Worm (Caenorhabditis elegans) whole organism, L1 larva: ENCODE results near the gene F28H6.8.

Experiments used
- ceh-63 ChIP-seq: fragments of 200-800 bp; sonication (Bioruptor generic); optimal IDR thresholded peaks from 2 replicates; lab custom pipeline; 2018; ENCODE audit warnings: mild to moderate bottlenecking, missing genetic modification characterization, missing compliant biosample characterization
- ceh-88 ChIP-seq: fragments of 200-800 bp; sonication (Bioruptor generic); IDR thresholded peaks from 2 replicates; pipeline ENCODE4 v1.3.6; 2022; ENCODE audit warnings: missing genetic modification characterization, missing compliant biosample characterization
- fkh-4 ChIP-seq: sonication (generic microtip); optimal IDR thresholded peaks from 2 replicates; lab custom pipeline; 2016; ENCODE audit warnings: missing compliant biosample characterization, missing genetic modification characterization, borderline replicate concordance
- lin-13 ChIP-seq: fragments of 150-350 bp; optimal IDR thresholded peaks from 2 replicates; lab custom pipeline; 2014; ENCODE audit warnings: missing biosample characterization, missing genetic modification reagents, missing genetic modification characterization
- mdl-1 ChIP-seq, 2 experiments: fragments of 150-350 bp; optimal IDR thresholded peaks; 2 replicates each; lab custom pipeline; 2014 to 2017; ENCODE audit warnings: missing biosample characterization in 2 of 2, missing genetic modification characterization in 2 of 2, inconsistent platforms in 1 of 2
- nhr-20 ChIP-seq: sonication (generic microtip); optimal IDR thresholded peaks from 2 replicates; lab custom pipeline; 2016; ENCODE audit warnings: mild to moderate bottlenecking, missing genetic modification characterization, missing compliant biosample characterization
- nhr-237 ChIP-seq: fragments of 150-350 bp; optimal IDR thresholded peaks from 2 replicates; lab custom pipeline; 2014; ENCODE audit warnings: missing biosample characterization, missing genetic modification characterization
- nhr-77 ChIP-seq: fragments of 150-350 bp; optimal IDR thresholded peaks from 2 replicates; lab custom pipeline; 2014; ENCODE audit warnings: missing biosample characterization, missing genetic modification characterization
- pqm-1 ChIP-seq: sonication (generic microtip); optimal IDR thresholded peaks from 3 replicates; lab custom pipeline; 2017; ENCODE audit warnings: missing biosample characterization, missing genetic modification characterization
- rnt-1 ChIP-seq: sonication (generic microtip); optimal IDR thresholded peaks from 2 replicates; lab custom pipeline; 2016; ENCODE audit warnings: mild to moderate bottlenecking, missing genetic modification characterization, moderate library complexity, missing compliant biosample characterization
- snpc-4 ChIP-seq: fragments of 150-350 bp; optimal IDR thresholded peaks from 2 replicates; lab custom pipeline; 2014; ENCODE audit warnings: missing biosample characterization, missing genetic modification characterization
- sptf-1 ChIP-seq: fragments of 150-350 bp; optimal IDR thresholded peaks from 2 replicates; lab custom pipeline; 2014; ENCODE audit warnings: missing biosample characterization, missing genetic modification characterization
- zip-4 ChIP-seq: fragments of 200-800 bp; sonication (Bioruptor generic); optimal IDR thresholded peaks from 2 replicates; lab custom pipeline; 2018; ENCODE audit warnings: mild to moderate bottlenecking, missing genetic modification characterization, moderate library complexity, missing compliant biosample characterization
- ztf-4 ChIP-seq: fragments of 150-350 bp; optimal IDR thresholded peaks from 2 replicates; lab custom pipeline; 2014; ENCODE audit warnings: missing biosample characterization, missing genetic modification characterization

- TF ChIP-seq nhr-20 (tag; lab: Kevin White, UChicago): peak; percentile 85
- TF ChIP-seq rnt-1 (tag; lab: Kevin White, UChicago): peak; percentile 93
- no peak for TF ChIP-seq ceh-63 (GFP tag; lab: Kevin White, UChicago)
- no peak for TF ChIP-seq sptf-1 (tag; lab: Kevin White, UChicago)
- peak in 1 of 2 experiments; percentile 68 for TF ChIP-seq mdl-1 (tag; optimal IDR thresholded peaks at IDR 0.05; lab: Kevin White, UChicago)
- no peak for TF ChIP-seq nhr-237 (tag; lab: Kevin White, UChicago)
- no peak for TF ChIP-seq pqm-1 (tag; lab: Kevin White, UChicago)
- no peak for TF ChIP-seq ceh-88 (GFP tag; lab: Robert Waterston, UW)
- peak; percentile 69 for TF ChIP-seq lin-13
- TF ChIP-seq nhr-77 (tag; lab: Kevin White, UChicago): peak; percentile 57
- no peak for TF ChIP-seq fkh-4 (tag; lab: Kevin White, UChicago)
- TF ChIP-seq snpc-4 (tag; lab: Kevin White, UChicago): peak; percentile 62
- no peak for TF ChIP-seq zip-4 (GFP tag; lab: Kevin White, UChicago)
- TF ChIP-seq ztf-4 (tag; lab: Kevin White, UChicago): no peak
These were observed 39.7 kb upstream of the F28H6.8 start, which contains the start of gene idhb-1 for ce11 chrX:14173850-14174249.
